Worm (Caenorhabditis elegans): ENCODE data around the gene flp-24.

DNA sequence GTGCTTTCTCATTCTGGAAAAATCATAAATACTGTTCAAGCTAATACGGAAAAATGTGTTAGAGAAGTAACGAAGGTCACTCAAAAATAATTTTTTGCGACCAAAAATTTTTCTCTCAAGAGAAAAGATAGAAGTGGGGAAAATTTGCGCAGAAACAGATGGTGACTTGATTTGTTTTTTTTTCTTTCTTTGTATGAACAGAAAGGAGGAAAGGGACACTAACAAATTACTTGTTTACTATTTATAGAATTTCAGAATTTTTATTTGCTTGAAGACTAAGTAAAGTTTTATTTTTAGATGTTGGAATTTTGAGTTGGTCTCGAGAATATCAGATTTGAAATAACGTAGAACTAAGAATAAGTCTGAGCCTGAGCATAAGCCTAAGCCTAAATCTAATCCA lies 41.6 kb upstream of the flp-24 start, which contains the start of gene W02B3.4:
- TF ChIP-seq unc-62 (GFP tag; optimal IDR thresholded peaks at IDR 0.05): no peak
- no peak for TF ChIP-seq let-526 (GFP tag; IDR thresholded peaks at IDR 0.05)
- TF ChIP-seq F39B2.1 (GFP tag; IDR thresholded peaks at IDR 0.05): no peak
- no peak for TF ChIP-seq pha-4 (tag; optimal IDR thresholded peaks at IDR 0.05)

Measured in whole organism, young adult.